Worm (Caenorhabditis elegans) whole organism, L4 larva: ENCODE data around the gene K03A11.4.

Experiments
- F49E8.2 ChIP-seq: sonication (generic microtip); optimal IDR thresholded peaks from 2 replicates; lab custom pipeline; 2016; ENCODE audit warnings: missing compliant biosample characterization, mild to moderate bottlenecking, missing genetic modification characterization, borderline replicate concordance
- T20F7.1 ChIP-seq: fragments of 200-800 bp; sonication (Bioruptor generic); optimal IDR thresholded peaks from 2 replicates; lab custom pipeline; 2018; ENCODE audit warnings: mild to moderate bottlenecking, missing genetic modification characterization, missing compliant biosample characterization
- T26A8.4 ChIP-seq: fragments of 200-800 bp; sonication (Bioruptor generic); IDR thresholded peaks from 2 replicates; pipeline ENCODE4 v1.3.6; 2022; ENCODE audit warnings: missing genetic modification characterization, missing compliant biosample characterization
- Y105C5A.15 ChIP-seq: fragments of 200-800 bp; sonication (Bioruptor generic); IDR thresholded peaks from 2 replicates; pipeline ENCODE4 v1.3.6; 2022; ENCODE audit warnings: missing genetic modification characterization, missing compliant biosample characterization
- Y48G9A.11 ChIP-seq: fragments of 200-800 bp; sonication (Bioruptor generic); IDR thresholded peaks from 2 replicates; pipeline ENCODE4 v1.3.6; 2022; ENCODE audit warnings: missing genetic modification reagents, missing genetic modification characterization, missing compliant biosample characterization
- Y5F2A.4 ChIP-seq: fragments of 200-800 bp; sonication (Bioruptor generic); optimal IDR thresholded peaks from 2 replicates; lab custom pipeline; 2018; ENCODE audit warnings: mild to moderate bottlenecking, missing genetic modification characterization, missing compliant biosample characterization
- Y75B8A.6 ChIP-seq: fragments of 200-800 bp; sonication (Bioruptor generic); IDR thresholded peaks from 2 replicates; pipeline ENCODE4 v1.3.6; 2022; ENCODE audit warnings: missing genetic modification reagents, missing genetic modification characterization, missing compliant biosample characterization
- aha-1 ChIP-seq: fragments of 150-350 bp; peaks from one replicate; lab custom pipeline; 2014; ENCODE audit warnings: missing biosample characterization, missing genetic modification characterization
- ceh-82 ChIP-seq: sonication (generic microtip); optimal IDR thresholded peaks from 2 replicates; lab custom pipeline; 2017; ENCODE audit warnings: missing biosample characterization, missing genetic modification characterization
- ces-1 ChIP-seq: fragments of 150-350 bp; sonication (generic microtip); optimal IDR thresholded peaks from 4 replicates; lab custom pipeline; 2014; ENCODE audit warnings: missing biosample characterization, missing genetic modification reagents, missing genetic modification characterization
- cey-2 ChIP-seq: sonication (generic microtip); optimal IDR thresholded peaks from 3 replicates; lab custom pipeline; 2017; ENCODE audit warnings: missing genetic modification characterization, mild to moderate bottlenecking, missing compliant biosample characterization, antibody characterized with exemption, borderline replicate concordance; ENCODE audit not compliant: insufficient read depth
- daf-16 ChIP-seq, 3 experiments: sonication (generic microtip); optimal IDR thresholded peaks; 2 replicates each; lab custom pipeline; 2016 to 2017; ENCODE audit warnings: missing genetic modification characterization in 3 of 3, missing genetic modification reagents in 3 of 3, mild to moderate bottlenecking in 2 of 3, missing compliant biosample characterization in 2 of 3, missing biosample characterization in 1 of 3, moderate library complexity in 1 of 3
- hlh-11 ChIP-seq: fragments of 200-800 bp; sonication (Bioruptor generic); optimal IDR thresholded peaks from 2 replicates; lab custom pipeline; 2018; ENCODE audit warnings: mild to moderate bottlenecking, missing genetic modification characterization, missing compliant biosample characterization
- lim-7 ChIP-seq: fragments of 200-800 bp; sonication (Bioruptor generic); IDR thresholded peaks from 2 replicates; pipeline ENCODE4 v1.3.6; 2022; ENCODE audit warnings: missing genetic modification characterization, missing compliant biosample characterization
- lin-13 ChIP-seq: fragments of 150-350 bp; optimal IDR thresholded peaks from 2 replicates; lab custom pipeline; 2014; ENCODE audit warnings: missing biosample characterization, missing genetic modification reagents, missing genetic modification characterization
- lin-15B ChIP-seq: fragments of 150-350 bp; sonication (generic microtip); optimal IDR thresholded peaks from 3 replicates; lab custom pipeline; 2014; ENCODE audit warnings: missing biosample characterization, missing genetic modification characterization
- lin-39 ChIP-seq: fragments of 150-350 bp; optimal IDR thresholded peaks from 2 replicates; lab custom pipeline; 2014; ENCODE audit warnings: missing biosample characterization, missing genetic modification reagents, missing genetic modification characterization
- lir-3 ChIP-seq: sonication (generic microtip); optimal IDR thresholded peaks from 2 replicates; lab custom pipeline; 2016; ENCODE audit warnings: mild to moderate bottlenecking, missing genetic modification characterization, missing compliant biosample characterization
- lsy-2 ChIP-seq, 2 experiments: fragments of 150-350 bp in 1 of 2; sonication (generic microtip) in 1 of 2; optimal IDR thresholded peaks; 2 replicates each; lab custom pipeline; 2014 to 2017; ENCODE audit warnings: missing biosample characterization in 2 of 2, missing genetic modification characterization in 2 of 2
- mdt-29 ChIP-seq: fragments of 200-800 bp; sonication (Bioruptor generic); IDR thresholded peaks from 2 replicates; pipeline ENCODE4 v1.3.6; 2022; ENCODE audit warnings: missing genetic modification reagents, missing genetic modification characterization, missing compliant biosample characterization
- mep-1 ChIP-seq: fragments of 150-350 bp; sonication (generic microtip); optimal IDR thresholded peaks from 3 replicates; lab custom pipeline; 2014; ENCODE audit warnings: missing biosample characterization, missing genetic modification characterization
- mxl-3 ChIP-seq: fragments of 200-800 bp; sonication (Bioruptor generic); optimal IDR thresholded peaks from 2 replicates; lab custom pipeline; 2018; ENCODE audit warnings: mild to moderate bottlenecking, missing genetic modification characterization, missing compliant biosample characterization
- nhr-11 ChIP-seq: fragments of 150-350 bp; optimal IDR thresholded peaks from 2 replicates; lab custom pipeline; 2014; ENCODE audit warnings: missing biosample characterization, missing genetic modification characterization
- nhr-111 ChIP-seq: fragments of 200-800 bp; sonication (Bioruptor generic); optimal IDR thresholded peaks from 2 replicates; lab custom pipeline; 2018; ENCODE audit warnings: mild to moderate bottlenecking, missing genetic modification characterization, missing compliant biosample characterization
- nhr-237 ChIP-seq: sonication (generic microtip); optimal IDR thresholded peaks from 2 replicates; lab custom pipeline; 2017; ENCODE audit warnings: missing biosample characterization, missing genetic modification characterization
- nhr-28 ChIP-seq: fragments of 150-350 bp; optimal IDR thresholded peaks from 2 replicates; lab custom pipeline; 2014; ENCODE audit warnings: missing biosample characterization, missing genetic modification characterization
- nhr-41 ChIP-seq: fragments of 200-800 bp; sonication (Bioruptor generic); IDR thresholded peaks from 2 replicates; pipeline ENCODE4 v1.3.6; 2022; ENCODE audit warnings: missing genetic modification reagents, missing genetic modification characterization, missing compliant biosample characterization
- nhr-77 ChIP-seq: fragments of 150-350 bp; optimal IDR thresholded peaks from 2 replicates; lab custom pipeline; 2014; ENCODE audit warnings: missing biosample characterization, missing genetic modification characterization
- pqm-1 ChIP-seq: sonication (generic microtip); optimal IDR thresholded peaks from 2 replicates; lab custom pipeline; 2017; ENCODE audit warnings: missing biosample characterization, missing genetic modification characterization
- skn-1 ChIP-seq: fragments of 150-350 bp; optimal IDR thresholded peaks from 2 replicates; lab custom pipeline; 2014; ENCODE audit warnings: missing biosample characterization, missing genetic modification characterization
- spr-1 ChIP-seq: sonication (generic microtip); optimal IDR thresholded peaks from 2 replicates; lab custom pipeline; 2016; ENCODE audit warnings: mild to moderate bottlenecking, missing genetic modification characterization, missing compliant biosample characterization
- unc-130 ChIP-seq: sonication (generic microtip); optimal IDR thresholded peaks from 2 replicates; lab custom pipeline; 2016; ENCODE audit warnings: missing genetic modification reagents, missing genetic modification characterization, missing compliant biosample characterization
- unc-62 ChIP-seq, 3 experiments: fragments of 150-350 bp in 1 of 3; sonication (generic microtip); optimal IDR thresholded peaks in 2 of 3; peaks in 1 of 3; 1 replicate in 1 of 3; 2 replicates in 2 of 3; lab custom pipeline; 2014 to 2017; ENCODE audit warnings: missing biosample characterization in 3 of 3, missing genetic modification characterization in 3 of 3, missing genetic modification reagents in 3 of 3, missing genotype in 1 of 3
- ztf-11 ChIP-seq: fragments of 150-350 bp; optimal IDR thresholded peaks from 2 replicates; lab custom pipeline; 2014; ENCODE audit warnings: missing biosample characterization, missing genetic modification characterization
- ztf-7 ChIP-seq: fragments of 150-350 bp; optimal IDR thresholded peaks from 2 replicates; lab custom pipeline; 2014; ENCODE audit warnings: missing biosample characterization, missing genetic modification characterization

The K03A11.4 gene

DNA sequence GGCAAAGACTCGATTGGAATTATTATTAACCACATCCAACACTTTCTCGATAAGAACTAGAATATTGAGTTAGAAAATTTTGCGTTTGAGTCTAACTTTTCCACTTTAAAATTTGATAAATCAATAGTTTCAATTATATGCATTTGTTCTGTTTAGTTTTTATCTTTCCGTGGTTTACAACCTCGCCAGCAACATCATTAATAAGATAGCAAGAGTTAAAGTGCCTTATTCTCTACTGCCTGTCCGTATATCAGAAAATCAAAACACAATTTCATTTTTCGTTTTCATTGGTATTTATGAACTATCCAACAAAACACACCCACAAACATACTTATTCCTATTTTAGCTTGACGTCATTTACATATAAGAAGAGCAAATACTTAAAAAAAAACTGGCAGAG, 10.6 kb downstream of the K03A11.4 start:
- no peak for TF ChIP-seq Y75B8A.6 (GFP tag; lab: Robert Waterston, UW)
- TF ChIP-seq cey-2 = no peak
- TF ChIP-seq pqm-1 (tag; lab: Kevin White, UChicago) = peak; percentile 71
- TF ChIP-seq mxl-3 (GFP tag; lab: Kevin White, UChicago) = no peak
- TF ChIP-seq lin-39 (tag; lab: Kevin White, UChicago) = no peak
- no peak for TF ChIP-seq T26A8.4
- no peak for TF ChIP-seq F49E8.2 (tag; lab: Kevin White, UChicago)
- no peak for TF ChIP-seq skn-1 (tag; lab: Kevin White, UChicago)
- no peak for TF ChIP-seq Y105C5A.15 (GFP tag; lab: Robert Waterston, UW)
- TF ChIP-seq nhr-28 = peak; percentile 23
- no peak for TF ChIP-seq unc-130 (GFP tag; lab: Kevin White, UChicago)
- no peak for TF ChIP-seq lir-3
- no peak for TF ChIP-seq nhr-41 (GFP tag; lab: Robert Waterston, UW)
- TF ChIP-seq nhr-237 = no peak
- no peak for TF ChIP-seq daf-16 (GFP tag; optimal IDR thresholded peaks at IDR 0.05; lab: Kevin White, UChicago)
- peak; percentile 84 for TF ChIP-seq daf-16 (tag; optimal IDR thresholded peaks at IDR 0.05; lab: Kevin White, UChicago)
- TF ChIP-seq T20F7.1 = no peak
- peak; percentile 52 for TF ChIP-seq aha-1
- TF ChIP-seq lim-7 (GFP tag; lab: Robert Waterston, UW) = no peak
- TF ChIP-seq, all 104 proteins: peak for 4

DNA sequence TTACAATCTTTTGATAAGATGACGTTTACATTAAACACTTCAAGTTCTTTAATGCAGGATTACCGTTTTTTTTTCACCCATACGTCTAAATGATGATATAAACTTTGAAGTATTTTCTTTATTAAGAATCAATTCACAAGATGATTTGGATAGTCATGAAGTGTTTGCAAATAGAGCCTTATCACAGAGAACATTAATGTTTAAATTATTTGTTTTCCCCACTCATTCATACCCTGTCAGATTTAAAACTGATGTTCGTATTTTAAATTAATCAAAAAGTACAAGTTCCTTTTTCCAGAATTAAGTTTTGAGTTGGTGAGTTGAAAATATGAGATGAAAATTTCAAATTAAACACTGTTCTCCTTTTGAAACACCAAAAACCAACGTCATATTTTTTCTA, 12.7 kb downstream of the K03A11.4 start, which contains the start of gene R03G8.3:
Gene R03G8.3 (plus strand): TSS at position 301 of the 400 bp plus-strand sequence.
- TF ChIP-seq ces-1 = no peak
- peak; percentile 0 for TF ChIP-seq pqm-1 (tag; lab: Kevin White, UChicago)

DNA sequence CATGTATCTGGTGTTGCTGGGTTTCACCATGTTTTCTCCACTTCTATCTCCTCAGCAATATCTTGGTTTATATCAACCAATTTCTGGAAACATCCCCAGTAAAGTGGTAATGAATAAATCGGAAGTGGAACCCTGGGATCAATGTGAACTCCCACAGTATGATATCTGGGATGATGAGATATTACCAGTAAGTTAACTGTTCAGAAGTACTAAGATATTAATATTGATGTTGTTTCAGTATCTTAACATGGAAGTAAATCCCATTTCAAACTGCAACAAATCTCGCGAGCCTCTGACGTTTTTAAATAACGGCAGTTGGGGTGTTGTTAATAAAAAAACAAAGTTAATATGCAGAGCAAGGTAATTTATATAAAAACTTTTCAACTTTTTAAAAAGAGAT, 13.2 kb downstream of the K03A11.4 start:
- TF ChIP-seq unc-62 (GFP tag; optimal IDR thresholded peaks at IDR 0.05 in 1 of 2; lab: Kevin White, UChicago) = peak in 1 of 2 experiments; percentile 94
- no peak for TF ChIP-seq unc-62 (tag; optimal IDR thresholded peaks at IDR 0.05; lab: Kevin White, UChicago)
- no peak for TF ChIP-seq mdt-29 (GFP tag; lab: Robert Waterston, UW)

DNA sequence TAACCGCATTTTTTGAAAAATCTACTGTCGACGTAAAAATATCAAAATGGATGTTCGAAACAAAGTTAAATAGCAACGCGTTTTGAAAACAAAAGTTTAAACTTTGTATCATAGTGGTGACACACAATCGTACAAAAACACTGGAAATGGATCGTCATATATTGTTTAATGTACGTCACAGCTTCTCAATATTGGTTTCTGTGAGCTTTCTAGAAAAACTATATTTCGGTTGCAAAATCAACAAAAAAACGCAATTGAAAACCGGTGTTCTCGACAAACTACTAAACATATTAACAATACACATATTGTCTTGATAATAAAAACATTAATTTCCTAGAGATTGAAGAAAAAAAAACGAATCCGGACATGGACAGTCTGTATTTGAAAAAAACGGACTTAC, 22.4 kb downstream of the K03A11.4 start, which contains the start of gene R03G8.6:
Gene R03G8.6 (minus strand): TSS at position 101 of the 400 bp plus-strand sequence.
- TF ChIP-seq ztf-7 (tag; lab: Kevin White, UChicago) (no peak), spr-1 (tag; lab: Kevin White, UChicago) (no peak), nhr-11 (tag; lab: Kevin White, UChicago) (no peak), lin-15B (tag; lab: Kevin White, UChicago) (no peak), lsy-2 (tag; optimal IDR thresholded peaks at IDR 0.05; lab: Kevin White, UChicago) (no peak), lin-39 (tag; lab: Kevin White, UChicago) (no peak), Y105C5A.15 (GFP tag; lab: Robert Waterston, UW) (no peak), Y48G9A.11 (no peak), skn-1 (tag; lab: Kevin White, UChicago) (no peak), hlh-11 (no peak), ceh-82 (tag; lab: Kevin White, UChicago) (no peak), lin-13 (GFP tag; lab: Kevin White, UChicago) (no peak), nhr-111 (no peak), nhr-41 (GFP tag; lab: Robert Waterston, UW) (no peak), Y5F2A.4 (GFP tag; lab: Kevin White, UChicago) (no peak), mep-1 (no peak), ztf-11 (tag; lab: Kevin White, UChicago) (no peak), nhr-77 (no peak), lim-7 (GFP tag; lab: Robert Waterston, UW) (no peak)
